Fruit fly (Drosophila melanogaster) ovary, adult (tissue): ENCODE data around the gene CG6937.
A peak's percentile ranks its signal among the peaks of the same experiment; 100 is the strongest.

Experiments used
- CG17801 ChIP-seq: fragments of 200-800 bp; optimal IDR thresholded peaks from 2 replicates; lab custom pipeline; 2019; ENCODE audit warnings: missing biosample characterization, mild to moderate bottlenecking, missing genetic modification characterization, moderate library complexity; ENCODE audit not compliant: partially characterized antibody

The CG6937 gene

DNA sequence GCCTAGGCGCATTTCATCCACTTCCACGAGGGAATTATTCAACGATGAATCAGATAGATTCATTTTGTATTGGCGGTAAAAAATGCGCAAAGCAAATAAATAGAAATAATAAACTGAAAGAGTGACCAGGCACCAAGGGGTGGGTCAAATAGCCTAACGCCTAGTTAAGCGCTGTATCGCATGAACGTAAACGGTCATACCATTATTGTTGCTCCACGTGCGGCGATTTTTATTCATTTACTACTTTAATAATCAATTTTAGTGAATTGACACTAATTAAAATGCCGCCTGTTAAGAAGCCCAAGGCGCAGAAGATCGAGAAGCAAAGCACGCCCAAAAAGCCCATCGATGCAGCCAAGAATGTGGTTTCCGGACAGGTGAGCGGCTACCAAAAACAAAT lies at the start of gene CG6937, which contains the start of gene CG33107:
CG6937 (plus strand) TSS at position 192 of the 400 bp plus-strand sequence.
CG33107 (minus strand) TSS at position 137 of the 400 bp plus-strand sequence.
- TF ChIP-seq CG17801 (GFP tag; lab: Kevin White, UChicago) = peak; percentile 28

- TF ChIP-seq CG17801 (GFP tag; lab: Kevin White, UChicago) = no peak
Measured at dm6 chr3R:22535945-22536344, 48.6 kb upstream of the CG6937 start.

DNA sequence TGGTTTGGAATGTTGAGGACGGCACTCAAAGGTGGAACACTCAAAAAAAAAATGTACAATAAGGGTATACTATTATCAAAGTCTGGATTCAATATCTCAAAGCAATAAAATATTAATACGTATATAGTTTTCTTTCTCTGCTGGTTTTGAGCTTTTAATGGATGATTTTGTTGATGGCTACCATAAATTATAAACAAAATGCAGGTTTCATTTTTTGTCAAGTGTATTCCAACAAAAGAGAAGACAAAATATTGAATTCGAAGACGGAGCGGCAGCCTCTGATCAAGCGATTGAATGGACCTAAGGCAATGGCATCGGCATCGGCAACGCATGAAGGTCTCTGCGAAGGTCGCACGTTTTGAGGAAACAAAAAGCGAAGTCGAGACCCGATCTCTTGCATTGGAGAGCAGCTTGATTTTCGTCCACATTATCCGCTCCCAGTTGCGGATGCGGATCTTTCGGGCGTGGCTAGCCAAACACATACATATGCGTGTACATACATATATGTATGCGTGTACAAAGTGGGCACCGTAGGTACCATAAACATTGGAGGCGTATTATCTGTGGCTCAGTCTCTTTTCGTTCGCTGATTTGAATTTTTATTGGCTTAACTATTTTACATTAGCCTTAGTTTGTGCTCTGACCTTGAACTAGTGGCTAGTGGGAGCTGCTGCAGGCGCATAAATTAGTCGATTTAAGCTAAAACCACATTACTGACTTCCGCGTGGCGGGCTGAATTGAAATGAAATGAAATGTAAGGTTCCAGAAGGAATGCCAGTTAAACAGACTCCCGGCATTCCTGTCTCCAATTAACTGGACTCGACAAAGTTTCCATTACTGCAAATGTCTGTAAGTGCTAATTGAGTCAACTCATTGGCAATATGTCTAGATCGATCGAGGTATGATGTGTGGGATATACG lies 47.8 kb upstream of the CG6937 start:
- no peak for TF ChIP-seq CG17801 (GFP tag; lab: Kevin White, UChicago)

dm6 chr3R:22538877-22539276 lies 45.7 kb upstream of the CG6937 start:
- TF ChIP-seq CG17801 (GFP tag; lab: Kevin White, UChicago) = no peak

DNA sequence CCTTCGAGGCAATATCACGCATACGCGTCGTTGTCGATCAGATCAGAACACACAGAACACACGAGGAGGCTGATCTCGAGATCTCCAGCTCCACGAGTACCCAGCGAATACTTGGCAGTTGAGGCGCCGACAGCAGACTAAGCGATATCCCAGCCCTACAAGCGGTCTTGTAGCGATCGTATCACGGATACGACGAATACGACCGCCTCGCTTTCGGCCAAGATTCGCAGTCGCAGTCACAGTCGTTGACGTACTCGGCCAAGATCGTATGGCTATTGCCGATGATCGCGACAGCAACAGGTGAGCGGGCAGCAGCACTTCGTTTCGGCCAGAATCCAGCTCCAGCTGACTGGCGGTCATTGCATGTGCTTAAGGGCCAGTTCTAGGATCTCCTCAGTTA lies 44.8 kb upstream of the CG6937 start, which contains the start of gene CG5326:
CG5326 (minus strand) TSS at position 158 of the 400 bp plus-strand sequence.
- no peak for TF ChIP-seq CG17801 (GFP tag; lab: Kevin White, UChicago)

- TF ChIP-seq CG17801 (GFP tag; lab: Kevin White, UChicago) = no peak
Measured at dm6 chr3R:22540686-22541085, 43.9 kb upstream of the CG6937 start.

DNA sequence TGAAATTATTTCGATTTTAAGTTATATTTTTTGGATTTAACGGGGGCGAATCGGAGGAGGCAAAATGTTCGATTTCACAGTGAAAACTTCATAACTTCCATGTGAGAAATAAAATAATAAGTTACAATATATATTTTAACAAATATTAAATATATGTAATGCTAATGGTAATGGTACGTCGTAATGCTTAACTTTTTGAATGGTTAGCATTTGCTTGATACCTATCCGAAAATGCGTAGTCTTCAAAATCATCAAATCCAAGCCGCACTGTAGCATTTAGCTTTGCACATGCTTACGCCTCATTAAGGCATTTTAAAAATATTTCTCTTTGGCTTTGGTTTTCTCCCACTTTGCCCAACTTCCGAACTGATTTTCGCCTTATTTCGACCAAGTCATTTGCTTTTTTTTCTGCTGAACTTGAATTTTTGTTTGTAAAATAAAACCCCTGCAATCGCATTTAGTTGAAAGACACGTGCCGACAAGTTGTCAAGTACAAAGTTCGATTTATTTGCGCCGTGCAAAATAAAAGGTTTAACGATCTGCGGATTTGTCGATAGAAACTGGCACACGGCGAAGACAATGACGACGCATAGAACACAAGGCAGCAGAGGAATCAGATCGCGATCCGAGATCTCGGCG lies 41.7 kb upstream of the CG6937 start:
- TF ChIP-seq CG17801 (GFP tag; lab: Kevin White, UChicago) = peak; percentile 79

DNA sequence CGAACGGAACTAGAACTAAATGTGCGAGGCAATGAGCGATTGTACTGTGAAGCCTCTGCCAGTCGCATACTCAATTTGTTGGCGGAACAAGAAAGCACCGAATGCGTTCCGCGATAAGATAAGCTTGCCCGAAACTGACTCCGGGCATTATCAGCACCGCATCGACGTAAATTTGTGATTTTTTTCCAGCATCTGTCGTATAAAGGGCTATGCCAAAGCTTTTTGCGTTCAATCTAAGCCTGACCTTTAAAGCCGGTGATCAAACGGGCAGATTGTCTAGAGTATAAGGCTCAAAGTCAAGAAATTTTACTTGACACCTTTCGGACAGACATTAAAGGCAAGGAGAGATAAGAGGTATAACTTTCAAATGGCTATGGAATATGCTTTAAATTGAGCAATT lies 38.6 kb upstream of the CG6937 start:
- no peak for TF ChIP-seq CG17801 (GFP tag; lab: Kevin White, UChicago)

DNA sequence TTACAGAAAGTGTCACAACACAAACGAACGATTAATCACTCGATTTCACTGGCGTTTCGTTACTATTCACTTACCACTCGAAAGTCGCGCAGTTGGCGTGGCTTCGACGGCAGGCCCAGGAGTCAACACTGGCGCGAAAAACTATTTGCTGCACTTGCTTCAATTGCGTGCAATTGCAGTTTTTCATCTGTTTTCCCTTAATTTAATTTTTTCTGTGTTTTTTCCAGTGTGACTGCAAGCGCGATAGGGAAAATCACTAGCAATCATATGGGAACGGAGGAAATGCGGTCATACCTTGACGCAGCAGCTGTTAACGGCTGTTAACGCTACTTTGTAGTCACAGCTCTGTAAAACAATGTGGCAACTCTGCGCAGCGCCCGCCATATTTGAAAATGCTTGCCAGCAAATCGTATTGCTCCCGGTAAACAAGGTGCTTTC lies 37.0 kb upstream of the CG6937 start, which contains the start of gene AdipoR:
AdipoR (minus strand) TSS at position 262 of the 438 bp plus-strand sequence.
- peak; percentile 15 for TF ChIP-seq CG17801 (GFP tag; lab: Kevin White, UChicago)

- TF ChIP-seq CG17801 (GFP tag; lab: Kevin White, UChicago) = peak; percentile 5
Measured at dm6 chr3R:22550306-22550812, 34.2 kb upstream of the CG6937 start, which contains the start of gene bond. TSS of gene bond (plus strand) at chr3R:22550680.

dm6 chr3R:22552686-22553085 lies 31.9 kb upstream of the CG6937 start:
- no peak for TF ChIP-seq CG17801 (GFP tag; lab: Kevin White, UChicago)

DNA sequence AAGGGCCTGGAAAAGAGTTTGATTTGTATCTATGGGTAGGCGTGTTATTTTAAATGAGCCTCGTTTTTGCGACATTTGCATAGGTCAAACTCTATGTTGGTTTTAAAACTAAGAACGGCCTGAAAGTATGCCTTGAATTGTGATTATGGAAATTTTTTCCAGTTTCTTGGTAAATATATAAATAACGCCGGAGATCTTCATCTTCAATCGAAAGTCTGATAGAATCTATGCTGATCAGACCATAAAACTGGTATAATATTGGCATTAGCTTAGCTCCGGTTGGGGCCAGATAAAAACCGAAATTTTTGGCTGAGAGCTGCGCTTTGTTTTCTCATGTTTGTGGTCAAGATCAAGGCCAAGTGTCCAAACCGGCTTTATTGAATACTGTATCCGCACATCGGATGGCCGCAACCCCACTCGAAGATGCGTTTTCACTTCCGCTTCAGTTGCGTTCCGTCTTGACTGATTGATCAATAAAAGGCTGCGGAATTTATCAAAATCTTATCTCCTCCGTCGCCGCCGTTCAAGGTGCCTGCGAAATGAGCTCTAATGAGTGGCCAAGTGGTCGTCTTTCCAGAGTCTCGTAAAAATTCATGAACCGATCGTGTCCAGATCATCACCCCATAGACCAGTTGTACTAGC lies 27.4 kb upstream of the CG6937 start:
- no peak for TF ChIP-seq CG17801 (GFP tag; lab: Kevin White, UChicago)

DNA sequence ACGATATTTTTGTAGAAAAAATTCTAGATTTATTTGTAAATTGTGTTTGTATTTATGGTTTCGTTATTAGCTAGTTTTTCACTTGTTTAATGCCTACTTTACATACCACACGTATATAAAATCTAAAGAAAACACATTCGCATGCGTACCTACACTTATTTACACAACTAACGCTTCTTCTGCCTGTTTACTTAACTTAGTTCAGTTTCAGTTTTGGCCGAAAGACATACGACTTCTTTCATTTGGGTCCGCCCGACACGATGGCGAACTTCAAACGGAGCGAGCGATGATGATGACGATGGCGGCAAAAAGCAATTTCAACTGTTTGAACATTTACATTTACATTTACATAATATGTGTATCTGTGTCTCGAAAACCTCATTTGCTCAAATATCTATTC lies 26.2 kb upstream of the CG6937 start:
- no peak for TF ChIP-seq CG17801 (GFP tag; lab: Kevin White, UChicago)

DNA sequence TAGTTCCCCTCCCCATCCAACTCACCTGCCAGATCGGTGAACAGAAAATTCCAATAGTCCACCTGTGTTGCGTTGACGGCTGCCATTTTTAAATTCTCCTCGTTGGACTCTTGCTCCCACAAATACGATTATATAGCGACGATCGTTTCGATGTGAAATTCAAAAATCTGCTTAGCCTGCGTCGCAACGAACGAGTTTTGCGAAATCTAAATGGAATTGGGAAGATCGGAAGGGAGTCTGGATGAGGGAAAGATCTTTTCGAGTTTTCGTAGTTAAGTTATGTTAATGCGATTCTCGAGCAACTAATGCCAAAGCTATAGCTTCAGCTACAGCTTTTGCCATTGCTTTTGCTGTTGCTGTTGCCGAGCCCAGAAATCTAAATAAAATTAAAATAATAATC lies 24.3 kb upstream of the CG6937 start:
- TF ChIP-seq CG17801 (GFP tag; lab: Kevin White, UChicago) = no peak

- no peak for TF ChIP-seq CG17801 (GFP tag; lab: Kevin White, UChicago)
Measured at dm6 chr3R:22562502-22562901, 22.1 kb upstream of the CG6937 start, which contains the start of gene sit. TSS of gene sit (minus strand) at chr3R:22562572.
